Fruit fly (Drosophila melanogaster) whole organism, prepupa: ENCODE data around the gene CG32631.

ENCODE experiments used
- CG3919 ChIP-seq: fragments of 200-800 bp; sonication (Bioruptor generic); optimal IDR thresholded peaks from 3 replicates; lab custom pipeline; 2016; ENCODE audit warnings: missing biosample characterization, missing genetic modification characterization
- CG6163 ChIP-seq: fragments of 200-800 bp; sonication (Bioruptor generic); IDR thresholded peaks from 3 replicates; pipeline ENCODE4 v1.3.6; 2022; ENCODE audit warnings: missing biosample characterization, missing genetic modification characterization
- Lpt ChIP-seq: fragments of 200-800 bp; sonication (Bioruptor generic); optimal IDR thresholded peaks from 3 replicates; lab custom pipeline; 2016; ENCODE audit warnings: missing biosample characterization, missing genetic modification characterization
- Met ChIP-seq: fragments of 200-800 bp; sonication (Bioruptor generic); optimal IDR thresholded peaks from 3 replicates; lab custom pipeline; 2016; ENCODE audit warnings: missing biosample characterization, missing genetic modification characterization
- Sox102F ChIP-seq: fragments of 200-800 bp; sonication (Bioruptor generic); optimal IDR thresholded peaks from 2 replicates; lab custom pipeline; 2016; ENCODE audit warnings: missing biosample characterization, mild to moderate bottlenecking, missing genetic modification characterization
- fd59A ChIP-seq: fragments of 200-800 bp; sonication (Bioruptor generic); optimal IDR thresholded peaks from 2 replicates; lab custom pipeline; 2017; ENCODE audit warnings: missing biosample characterization, mild to moderate bottlenecking, missing genetic modification characterization, missing genetic modification reagents
- spab ChIP-seq: fragments of 200-800 bp; sonication (Bioruptor generic); optimal IDR thresholded peaks from 2 replicates; lab custom pipeline; 2017; ENCODE audit warnings: missing biosample characterization, mild to moderate bottlenecking, missing genetic modification characterization, missing genetic modification reagents
- svp ChIP-seq: fragments of 200-800 bp; sonication (Bioruptor generic); peaks from one replicate; lab custom pipeline; 2016; ENCODE audit warnings: missing biosample characterization, missing genetic modification characterization

DNA sequence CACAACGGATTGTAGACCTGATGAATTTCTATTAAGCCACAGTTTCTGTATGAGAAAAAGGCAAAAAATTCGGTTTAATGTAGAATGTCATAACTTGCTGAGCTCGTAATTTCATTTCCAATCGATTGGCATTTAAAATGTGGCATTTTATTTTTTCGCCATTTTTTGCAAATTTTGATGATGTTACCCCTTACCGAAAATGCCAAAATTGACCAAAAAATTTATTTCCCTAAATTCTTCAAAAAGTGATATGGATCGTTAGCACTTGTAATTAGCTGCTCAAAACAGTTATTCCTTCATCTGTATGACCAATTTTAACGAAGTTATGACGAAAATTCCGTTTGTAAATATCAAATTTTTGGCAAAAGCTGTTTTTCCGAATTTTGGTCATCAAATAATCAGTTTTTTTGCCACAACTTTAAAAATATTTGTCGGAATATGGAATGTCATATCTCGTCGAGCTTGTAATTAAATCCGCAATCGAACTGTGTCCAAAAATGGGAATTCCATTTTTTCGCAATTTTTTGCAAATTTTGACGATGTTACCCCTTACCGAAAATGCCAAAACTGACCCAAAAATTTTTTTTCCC, 26.0 kb upstream of the CG32631 start, which contains the start of gene CG44428:
- TF ChIP-seq Lpt (GFP tag; lab: Kevin White, UChicago) (no peak), Sox102F (GFP tag; lab: Kevin White, UChicago) (no peak), CG3919 (GFP tag; lab: Kevin White, UChicago) (no peak), Met (no peak), fd59A (no peak), spab (no peak), CG6163 (GFP tag; lab: Robert Waterston, UW) (no peak), svp (GFP tag; lab: Kevin White, UChicago) (no peak)
